Worm (Caenorhabditis elegans) whole organism, L4/young adult: ENCODE data around the gene srt-19.

Experiments
- W03F9.2 ChIP-seq: fragments of 150-350 bp; optimal IDR thresholded peaks from 2 replicates; lab custom pipeline; 2014; ENCODE audit warnings: missing biosample characterization, missing genetic modification characterization
- dao-5 ChIP-seq: sonication (generic microtip); optimal IDR thresholded peaks from 2 replicates; lab custom pipeline; 2016; ENCODE audit warnings: missing genotype, missing genetic modification characterization, moderate library complexity, missing compliant biosample characterization
- him-1 ChIP-seq: sonication (generic microtip); optimal IDR thresholded peaks from 2 replicates; lab custom pipeline; 2016; ENCODE audit warnings: missing genotype, missing genetic modification reagents, missing genetic modification characterization, missing compliant biosample characterization

- TF ChIP-seq dao-5 (tag; lab: Kevin White, UChicago): no peak
- no peak for TF ChIP-seq him-1 (tag; lab: Kevin White, UChicago)
- TF ChIP-seq W03F9.2 (tag; lab: Kevin White, UChicago): no peak
These were observed 42.0 kb downstream of the srt-19 start, which contains the start of gene D2063.1 for ce11 chrV:4326841-4327240.
